Worm (Caenorhabditis elegans): Measurements from ENCODE around the gene T11F9.7.

DNA sequence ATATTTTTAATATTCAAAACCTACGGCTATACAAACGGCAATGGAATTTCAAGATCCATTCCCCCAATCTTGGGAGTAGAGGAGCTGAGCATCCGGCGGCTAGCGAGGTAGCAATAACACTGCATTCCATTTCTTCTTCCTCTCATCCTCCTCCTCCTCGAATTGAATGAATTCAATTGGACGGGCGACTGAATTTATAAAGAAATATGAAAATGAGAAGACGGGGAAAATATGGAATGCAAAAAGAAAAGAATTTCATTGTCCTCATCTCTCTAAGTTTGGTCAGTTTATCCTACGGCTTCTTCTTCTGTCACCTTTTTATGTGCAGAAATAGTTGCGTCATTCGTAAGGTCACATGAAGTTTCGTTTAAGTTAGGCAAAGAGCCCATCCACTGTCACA lies 39.3 kb upstream of the T11F9.7 start:
- TF ChIP-seq W03F9.2 (tag; optimal IDR thresholded peaks at IDR 0.05) (no peak), him-1 (tag; optimal IDR thresholded peaks at IDR 0.05) (no peak), dao-5 (tag; optimal IDR thresholded peaks at IDR 0.05) (no peak)
